Fruit fly (Drosophila melanogaster) whole organism, embryonic: ENCODE data around the gene CG8837.

Experiments
- ATbp ChIP-seq: fragments of 200-800 bp; sonication (Bioruptor generic); optimal IDR thresholded peaks from 2 replicates; lab custom pipeline; 2017; ENCODE audit warnings: missing biosample characterization, mild to moderate bottlenecking, missing genetic modification characterization, missing genetic modification reagents
- B-H1 ChIP-seq: fragments of 200-800 bp; sonication (Bioruptor generic); IDR thresholded peaks from 3 replicates; pipeline ENCODE4 v1.3.6; 2022; ENCODE audit warnings: missing biosample characterization, missing genetic modification characterization
- CG1024 ChIP-seq: fragments of 200-800 bp; sonication (Bioruptor generic); IDR thresholded peaks from 2 replicates; pipeline ENCODE4 v1.3.6; 2022; ENCODE audit warnings: missing biosample characterization, missing genetic modification characterization
- CG10462 ChIP-seq: fragments of 200-800 bp; sonication (Bioruptor generic); optimal IDR thresholded peaks from 2 replicates; lab custom pipeline; 2016; ENCODE audit warnings: missing biosample characterization, missing genetic modification characterization
- CG10543 ChIP-seq: fragments of 200-800 bp; sonication (Bioruptor generic); optimal IDR thresholded peaks from 3 replicates; lab custom pipeline; 2017; ENCODE audit warnings: missing biosample characterization, mild to moderate bottlenecking, missing genetic modification characterization, moderate library complexity
- CG11093 ChIP-seq: fragments of 200-800 bp; sonication (Bioruptor generic); IDR thresholded peaks from 3 replicates; pipeline ENCODE4 v1.3.6; 2022; ENCODE audit warnings: missing biosample characterization, missing genetic modification characterization
- CG13894 ChIP-seq: fragments of 200-800 bp; sonication (Bioruptor generic); optimal IDR thresholded peaks from 3 replicates; lab custom pipeline; 2018; ENCODE audit warnings: missing biosample characterization, mild to moderate bottlenecking, missing genetic modification characterization, moderate library complexity
- CG18476 ChIP-seq: fragments of 200-800 bp; sonication (Bioruptor generic); optimal IDR thresholded peaks from 2 replicates; lab custom pipeline; 2016; ENCODE audit warnings: missing biosample characterization, mild to moderate bottlenecking, missing genetic modification characterization
- CG4424 ChIP-seq: fragments of 200-800 bp; sonication (Bioruptor generic); optimal IDR thresholded peaks from 3 replicates; lab custom pipeline; 2016; ENCODE audit warnings: missing biosample characterization, missing genetic modification characterization
- CG4707 ChIP-seq: fragments of 200-800 bp; sonication (Bioruptor generic); optimal IDR thresholded peaks from 2 replicates; lab custom pipeline; 2018; ENCODE audit warnings: missing biosample characterization, mild to moderate bottlenecking, missing genetic modification characterization, moderate library complexity
- CG6272 ChIP-seq: fragments of 200-800 bp; sonication (Bioruptor generic); IDR thresholded peaks from 2 replicates; pipeline ENCODE4 v1.3.6; 2022; ENCODE audit warnings: missing biosample characterization, missing genetic modification characterization
- CG8281 ChIP-seq: fragments of 200-800 bp; sonication (Bioruptor generic); optimal IDR thresholded peaks from 2 replicates; lab custom pipeline; 2018; ENCODE audit warnings: missing biosample characterization, mild to moderate bottlenecking, missing genetic modification characterization, moderate library complexity
- CG9817 ChIP-seq: fragments of 200-800 bp; sonication (Bioruptor generic); optimal IDR thresholded peaks from 2 replicates; lab custom pipeline; 2018; ENCODE audit warnings: missing biosample characterization, mild to moderate bottlenecking, missing genetic modification characterization, moderate library complexity
- Dfd ChIP-seq, 2 experiments: fragments of >200 bp; optimal IDR thresholded peaks; 2 replicates each; lab custom pipeline; 2017; ENCODE audit warnings: missing biosample characterization in 2 of 2, missing genetic modification characterization in 2 of 2
- Doc3 ChIP-seq: fragments of 200-800 bp; sonication (Bioruptor generic); IDR thresholded peaks from 3 replicates; pipeline ENCODE4 v1.3.6; 2022; ENCODE audit warnings: missing biosample characterization, missing genetic modification characterization; ENCODE audit not compliant: partially characterized antibody
- HLHmδ ChIP-seq: fragments of 200-800 bp; sonication (Bioruptor generic); optimal IDR thresholded peaks from 2 replicates; lab custom pipeline; 2018; ENCODE audit warnings: missing biosample characterization, mild to moderate bottlenecking, missing genetic modification characterization, moderate library complexity
- Hand ChIP-seq: fragments of 200-800 bp; sonication (Bioruptor generic); optimal IDR thresholded peaks from 2 replicates; lab custom pipeline; 2017; ENCODE audit warnings: mild to moderate bottlenecking, missing biosample characterization, missing genetic modification reagents, missing genetic modification characterization
- Hr51 ChIP-seq, 2 experiments: fragments of 200-800 bp; sonication (Bioruptor generic); optimal IDR thresholded peaks; 2 replicates in 1 of 2; 3 replicates in 1 of 2; lab custom pipeline; 2016 to 2018; ENCODE audit warnings: missing biosample characterization in 2 of 2, missing genetic modification characterization in 2 of 2, mild to moderate bottlenecking in 1 of 2, moderate library complexity in 1 of 2
- Nf-YB ChIP-seq: fragments of 200-800 bp; sonication (Bioruptor generic); optimal IDR thresholded peaks from 3 replicates; lab custom pipeline; 2019; ENCODE audit warnings: missing biosample characterization, mild to moderate bottlenecking, missing genetic modification characterization, moderate library complexity
- TFAM ChIP-seq: fragments of 200-800 bp; sonication (Bioruptor generic); optimal IDR thresholded peaks from 2 replicates; lab custom pipeline; 2017; ENCODE audit warnings: missing biosample characterization, missing genetic modification characterization, inconsistent platforms
- Trl ChIP-seq, 3 experiments: fragments of >200 bp in 2 of 3; fragments of 200-800 bp in 1 of 3; sonication (Bioruptor generic) in 1 of 3; optimal IDR thresholded peaks; 2 replicates in 1 of 3; 3 replicates in 2 of 3; lab custom pipeline; 2016 to 2017; ENCODE audit warnings: missing biosample characterization in 1 of 3, missing genetic modification characterization in 1 of 3
- YL-1 ChIP-seq: fragments of 200-800 bp; sonication (Bioruptor generic); optimal IDR thresholded peaks from 3 replicates; lab custom pipeline; 2017; ENCODE audit warnings: missing biosample characterization, mild to moderate bottlenecking, missing genetic modification characterization
- ase ChIP-seq: fragments of 200-800 bp; sonication (Bioruptor generic); IDR thresholded peaks from 3 replicates; pipeline ENCODE4 v1.3.6; 2022; ENCODE audit warnings: missing biosample characterization, missing genetic modification characterization
- caup ChIP-seq: fragments of 200-800 bp; sonication (Bioruptor generic); optimal IDR thresholded peaks from 3 replicates; lab custom pipeline; 2017; ENCODE audit warnings: missing biosample characterization, mild to moderate bottlenecking, missing genetic modification characterization, moderate library complexity; ENCODE audit not compliant: severe bottlenecking
- danr ChIP-seq: fragments of 200-800 bp; sonication (Bioruptor generic); IDR thresholded peaks from 2 replicates; pipeline ENCODE4 v1.3.6; 2022; ENCODE audit warnings: missing biosample characterization, missing genetic modification characterization
- disco-r ChIP-seq: fragments of 200-800 bp; sonication (Bioruptor generic); optimal IDR thresholded peaks from 2 replicates; lab custom pipeline; 2016; ENCODE audit warnings: missing biosample characterization, missing genetic modification characterization
- esg ChIP-seq: fragments of 200-800 bp; sonication (Bioruptor generic); conservative IDR thresholded peaks from 2 replicates; pipeline ENCODE4 v1.3.6; 2022; ENCODE audit warnings: missing biosample characterization, missing genetic modification characterization
- fd102C ChIP-seq: fragments of 200-800 bp; sonication (Bioruptor generic); optimal IDR thresholded peaks from 2 replicates; lab custom pipeline; 2018; ENCODE audit warnings: missing biosample characterization, mild to moderate bottlenecking, missing genetic modification characterization, moderate library complexity
- fd3F ChIP-seq: fragments of 200-800 bp; sonication (Bioruptor generic); optimal IDR thresholded peaks from 2 replicates; lab custom pipeline; 2018; ENCODE audit warnings: missing biosample characterization, mild to moderate bottlenecking, missing genetic modification characterization, moderate library complexity
- nom ChIP-seq: fragments of 200-800 bp; sonication (Bioruptor generic); optimal IDR thresholded peaks from 2 replicates; lab custom pipeline; 2017; ENCODE audit warnings: missing biosample characterization, missing genetic modification characterization, mild to moderate bottlenecking, moderate library complexity, missing genetic modification reagents
- pita ChIP-seq: fragments of 200-800 bp; sonication (Bioruptor generic); optimal IDR thresholded peaks from 2 replicates; lab custom pipeline; 2017; ENCODE audit warnings: missing biosample characterization, mild to moderate bottlenecking, missing genetic modification characterization
- sc ChIP-seq, 3 experiments: fragments of >200 bp in 2 of 3; fragments of 200-800 bp in 1 of 3; sonication (Bioruptor generic) in 1 of 3; optimal IDR thresholded peaks; 2 replicates in 2 of 3; 3 replicates in 1 of 3; lab custom pipeline; 2017; ENCODE audit warnings: mild to moderate bottlenecking in 1 of 3, missing biosample characterization in 1 of 3, missing genetic modification characterization in 1 of 3, missing genetic modification reagents in 1 of 3
- sima ChIP-seq: fragments of 200-800 bp; sonication (Bioruptor generic); optimal IDR thresholded peaks from 2 replicates; lab custom pipeline; 2016; ENCODE audit warnings: missing biosample characterization, missing genetic modification characterization
- sisA ChIP-seq: fragments of 200-800 bp; sonication (Bioruptor generic); IDR thresholded peaks from 2 replicates; pipeline ENCODE4 v1.3.6; 2022; ENCODE audit warnings: missing biosample characterization, missing genetic modification characterization
- tll ChIP-seq, 2 experiments: fragments of 200-800 bp in 1 of 2; fragments of >200 bp in 1 of 2; sonication (Bioruptor generic) in 1 of 2; optimal IDR thresholded peaks; 2 replicates each; lab custom pipeline; 2017 to 2019; ENCODE audit warnings: missing biosample characterization in 2 of 2, missing genetic modification characterization in 2 of 2, mild to moderate bottlenecking in 1 of 2, moderate library complexity in 1 of 2
- tna ChIP-seq: fragments of 200-800 bp; sonication (Bioruptor generic); IDR thresholded peaks from 2 replicates; pipeline ENCODE4 v1.3.6; 2022; ENCODE audit warnings: missing biosample characterization, missing genetic modification characterization; ENCODE audit not compliant: partially characterized antibody
- trh ChIP-seq: fragments of 200-800 bp; sonication (Bioruptor generic); optimal IDR thresholded peaks from 2 replicates; lab custom pipeline; 2016; ENCODE audit warnings: missing biosample characterization, missing genetic modification characterization
- vvl ChIP-seq: fragments of 200-800 bp; sonication (Bioruptor generic); IDR thresholded peaks from 2 replicates; pipeline ENCODE4 v1.3.6; 2022; ENCODE audit warnings: missing biosample characterization, missing genetic modification characterization
- zf30C ChIP-seq: fragments of 200-800 bp; sonication (Bioruptor generic); optimal IDR thresholded peaks from 3 replicates; lab custom pipeline; 2018; ENCODE audit warnings: missing biosample characterization, mild to moderate bottlenecking, missing genetic modification characterization

Gene CG8837

dm6 chr2L:3348146-3348747, 28.2 kb downstream of the CG8837 start (continued):
- TF ChIP-seq Doc3 (GFP tag; lab: Robert Waterston, UW) = no peak
- TF ChIP-seq CG11093 = peak; percentile 82
- no peak for TF ChIP-seq HLHmδ (GFP tag; lab: Kevin White, UChicago)
- no peak for TF ChIP-seq disco-r (GFP tag; lab: Kevin White, UChicago)
- no peak for TF ChIP-seq CG13894 (tag; lab: Kevin White, UChicago)
- TF ChIP-seq YL-1 (GFP tag; lab: Kevin White, UChicago) = no peak
- no peak for TF ChIP-seq pita
- TF ChIP-seq, all 482 proteins: peak for 337

dm6 chr2L:3351575-3352219, 31.7 kb downstream of the CG8837 start:
- TF ChIP-seq nom (GFP tag; lab: Kevin White, UChicago) (peak; percentile 43), CG4707 (no peak), sisA (GFP tag; lab: Robert Waterston, UW) (no peak), fd102C (GFP tag; lab: Kevin White, UChicago) (no peak)

- peak in 1 of 2 experiments; percentile 32 for TF ChIP-seq Dfd (GFP tag; optimal IDR thresholded peaks at IDR 0.05; lab: Kevin White, UChicago)
- TF ChIP-seq fd3F (GFP tag; lab: Kevin White, UChicago) = no peak
- no peak for TF ChIP-seq CG10543
Observed at dm6 chr2L:3352927-3353326, 32.9 kb downstream of the CG8837 start.

- TF ChIP-seq CG8281 (tag; lab: Kevin White, UChicago) = no peak
- TF ChIP-seq tna (GFP tag; lab: Robert Waterston, UW) = no peak
- no peak for TF ChIP-seq CG18476 (GFP tag; lab: Kevin White, UChicago)
- TF ChIP-seq sima (GFP tag; lab: Kevin White, UChicago) = no peak
- no peak for TF ChIP-seq CG4424 (GFP tag; lab: Kevin White, UChicago)
- no peak for TF ChIP-seq CG1024 (GFP tag; lab: Robert Waterston, UW)
Observed at dm6 chr2L:3353791-3354190, 33.7 kb downstream of the CG8837 start.

- TF ChIP-seq Hr51 (GFP tag; optimal IDR thresholded peaks at IDR 0.05; lab: Kevin White, UChicago) (peak; percentile 96 to 100), trh (GFP tag; lab: Kevin White, UChicago) (peak; percentile 98), ase (peak; percentile 97), Nf-YB (GFP tag; lab: Kevin White, UChicago) (peak; percentile 91), tll (GFP tag; optimal IDR thresholded peaks at IDR 0.05; lab: Kevin White, UChicago) (no peak), CG9817 (peak; percentile 97), vvl (GFP tag; lab: Robert Waterston, UW) (peak; percentile 98), Trl (optimal IDR thresholded peaks at IDR 0.05; lab: Kevin White, UChicago) (peak; percentile 88 to 97), Trl (GFP tag; optimal IDR thresholded peaks at IDR 0.05; lab: Kevin White, UChicago) (peak; percentile 94), danr (GFP tag; lab: Robert Waterston, UW) (peak; percentile 97), ATbp (GFP tag; lab: Kevin White, UChicago) (peak; percentile 99), esg (GFP tag; lab: Robert Waterston, UW) (peak; percentile 98), CG10462 (GFP tag; lab: Kevin White, UChicago) (peak; percentile 98), B-H1 (peak; percentile 96), Hand (GFP tag; lab: Kevin White, UChicago) (peak; percentile 97), sc (optimal IDR thresholded peaks at IDR 0.05; lab: Kevin White, UChicago) (no peak), sc (GFP tag; optimal IDR thresholded peaks at IDR 0.05; lab: Kevin White, UChicago) (peak; percentile 99), zf30C (GFP tag; lab: Kevin White, UChicago) (peak; percentile 99), CG6272 (GFP tag; lab: Robert Waterston, UW) (peak; percentile 97), caup (GFP tag; lab: Kevin White, UChicago) (peak; percentile 98), TFAM (GFP tag; lab: Kevin White, UChicago) (peak; percentile 90)
Observed at dm6 chr2L:3354642-3355380, 34.8 kb downstream of the CG8837 start, which contains the start of gene E23. Gene E23 (minus strand): TSS chr2L:3354829.
